ENCODE assay signal across 1 fruit fly cellular context in genomic region chrX:2005840-2006239, dm6.
TF ChIP-seq lines count a peak whose summit lies in the region.

No protein-coding gene starts in this region.

TF ChIP-seq in whole organism, embryonic, 481 proteins besides CTCF, POLR2A, EP300 and RAD21 (continued from another document):
- TF ChIP-seq Mrtf (GFP tag; IDR thresholded peaks at IDR 0.05; lab: Robert Waterston, UW) (peak; percentile 47; the same call in 2 of the 3 replicates), CG7839 (tag; optimal IDR thresholded peaks at IDR 0.05; lab: Kevin White, UChicago) (peak; percentile 67), Deaf1 (tag; optimal IDR thresholded peaks at IDR 0.05; lab: Kevin White, UChicago) (peak; percentile 28), Opbp (GFP tag; IDR thresholded peaks at IDR 0.05; lab: Robert Waterston, UW; ENCODE audit: partially characterized antibody) (peak; percentile 54; the same call in 2 of the 3 replicates), Ravus (GFP tag; IDR thresholded peaks at IDR 0.05; lab: Robert Waterston, UW) (no peak), CG4424 (GFP tag; optimal IDR thresholded peaks at IDR 0.05; lab: Kevin White, UChicago) (peak; percentile 73), hb (GFP tag; IDR thresholded peaks at IDR 0.05; lab: Robert Waterston, UW; ENCODE audit: partially characterized antibody) (no peak), slp2 (GFP tag; optimal IDR thresholded peaks at IDR 0.05; lab: Kevin White, UChicago) (peak; percentile 64), Hand (GFP tag; optimal IDR thresholded peaks at IDR 0.05; lab: Kevin White, UChicago) (no peak), Myb (GFP tag; optimal IDR thresholded peaks at IDR 0.05; lab: Kevin White, UChicago) (peak; percentile 44), eyg (GFP tag; optimal IDR thresholded peaks at IDR 0.05; lab: Kevin White, UChicago) (peak; percentile 55), pum (GFP tag; optimal IDR thresholded peaks at IDR 0.05; lab: Kevin White, UChicago) (peak; percentile 46), Xrp1 (GFP tag; IDR thresholded peaks at IDR 0.05; lab: Robert Waterston, UW) (no peak), HHEX (GFP tag; optimal IDR thresholded peaks at IDR 0.05; lab: Kevin White, UChicago) (peak; percentile 70), CG8924 (tag; optimal IDR thresholded peaks at IDR 0.05; lab: Kevin White, UChicago) (no peak), lilli (GFP tag; optimal IDR thresholded peaks at IDR 0.05; lab: Kevin White, UChicago) (peak; percentile 24), pzg (GFP tag; optimal IDR thresholded peaks at IDR 0.05; lab: Kevin White, UChicago) (peak; percentile 14), CG30403 (GFP tag; optimal IDR thresholded peaks at IDR 0.05; lab: Kevin White, UChicago) (peak; percentile 60)
TF ChIP-seq in whole organism, embryonic: peak in this region for 318.
